Worm (Caenorhabditis elegans) whole organism, L3 larva: ENCODE results near the gene F46C3.6.
"Not testable (repeated sequence)": the region's sequence is repeated elsewhere in the genome, so short reads cannot be mapped to it uniquely, and the experiment has no call there.

ENCODE experiments used
- R02D3.7 ChIP-seq: fragments of 150-350 bp; optimal IDR thresholded peaks from 2 replicates; lab custom pipeline; 2014; ENCODE audit warnings: missing biosample characterization, missing genetic modification characterization
- ZK546.5 ChIP-seq: sonication (generic microtip); optimal IDR thresholded peaks from 2 replicates; lab custom pipeline; 2017; ENCODE audit warnings: missing biosample characterization, missing genetic modification characterization
- aly-2 ChIP-seq: fragments of 150-350 bp; optimal IDR thresholded peaks from 2 replicates; lab custom pipeline; 2014; ENCODE audit warnings: missing biosample characterization, missing genetic modification characterization
- ama-1 ChIP-seq: fragments of 150-350 bp; optimal IDR thresholded peaks from 2 replicates; lab custom pipeline; 2018
- ceh-16 ChIP-seq: sonication (generic microtip); optimal IDR thresholded peaks from 2 replicates; lab custom pipeline; 2017; ENCODE audit warnings: missing biosample characterization, missing genetic modification characterization
- ceh-28 ChIP-seq: fragments of 150-350 bp; optimal IDR thresholded peaks from 2 replicates; lab custom pipeline; 2014; ENCODE audit warnings: missing biosample characterization, missing genetic modification reagents, missing genetic modification characterization
- ceh-9 ChIP-seq: sonication (generic microtip); optimal IDR thresholded peaks from 2 replicates; lab custom pipeline; 2018; ENCODE audit warnings: missing biosample characterization, missing genetic modification characterization
- daf-12 ChIP-seq: fragments of 150-350 bp; optimal IDR thresholded peaks from 2 replicates; lab custom pipeline; 2014; ENCODE audit warnings: missing biosample characterization, missing genetic modification reagents, missing genetic modification characterization
- egl-27 ChIP-seq: sonication (generic microtip); optimal IDR thresholded peaks from 4 replicates; lab custom pipeline; 2017; ENCODE audit warnings: missing biosample characterization, missing genetic modification reagents, missing genetic modification characterization
- egl-5 ChIP-seq: fragments of 150-350 bp; optimal IDR thresholded peaks from 2 replicates; lab custom pipeline; 2017; ENCODE audit warnings: missing biosample characterization, missing genetic modification reagents, missing genetic modification characterization, inconsistent platforms
- elt-2 ChIP-seq: sonication (generic microtip); optimal IDR thresholded peaks from 2 replicates; lab custom pipeline; 2016; ENCODE audit warnings: missing genetic modification reagents, mild to moderate bottlenecking, missing genetic modification characterization, missing compliant biosample characterization
- elt-3 ChIP-seq, 3 experiments: fragments of 150-350 bp in 1 of 3; sonication (generic microtip) in 2 of 3; optimal IDR thresholded peaks; 2 replicates in 2 of 3; 4 replicates in 1 of 3; lab custom pipeline; 2014 to 2017; ENCODE audit warnings: missing biosample characterization in 3 of 3, missing genetic modification characterization in 3 of 3
- eor-1 ChIP-seq, 2 experiments: fragments of 150-350 bp; optimal IDR thresholded peaks; 2 replicates each; lab custom pipeline; 2014 to 2018; ENCODE audit warnings: missing biosample characterization in 2 of 2, missing genetic modification characterization in 2 of 2
- fkh-10 ChIP-seq: sonication (generic microtip); optimal IDR thresholded peaks from 2 replicates; lab custom pipeline; 2017; ENCODE audit warnings: missing biosample characterization, missing genetic modification reagents, missing genetic modification characterization
- fkh-2 ChIP-seq: fragments of 150-350 bp; optimal IDR thresholded peaks from 2 replicates; lab custom pipeline; 2014; ENCODE audit warnings: missing biosample characterization, missing genetic modification reagents, missing genetic modification characterization
- fos-1 ChIP-seq: fragments of 150-350 bp; optimal IDR thresholded peaks from 2 replicates; lab custom pipeline; 2014; ENCODE audit warnings: missing biosample characterization, missing genetic modification characterization
- jun-1 ChIP-seq: fragments of 150-350 bp; optimal IDR thresholded peaks from 2 replicates; lab custom pipeline; 2014; ENCODE audit warnings: missing biosample characterization, missing genetic modification reagents, missing genetic modification characterization
- lin-15B ChIP-seq: fragments of 150-350 bp; optimal IDR thresholded peaks from 2 replicates; lab custom pipeline; 2014; ENCODE audit warnings: missing biosample characterization, missing genetic modification characterization
- lin-39 ChIP-seq: fragments of 150-350 bp; optimal IDR thresholded peaks from 2 replicates; lab custom pipeline; 2018; ENCODE audit warnings: missing biosample characterization, missing genetic modification reagents, missing genetic modification characterization
- lsy-12 ChIP-seq: sonication (generic microtip); optimal IDR thresholded peaks from 2 replicates; lab custom pipeline; 2016; ENCODE audit warnings: mild to moderate bottlenecking, missing genetic modification characterization, missing compliant biosample characterization
- nhr-12 ChIP-seq: fragments of 150-350 bp; optimal IDR thresholded peaks from 2 replicates; lab custom pipeline; 2014; ENCODE audit warnings: missing biosample characterization, missing genetic modification characterization
- nhr-23 ChIP-seq: fragments of 150-350 bp; optimal IDR thresholded peaks from 2 replicates; lab custom pipeline; 2014; ENCODE audit warnings: missing biosample characterization, missing genetic modification reagents, missing genetic modification characterization
- nhr-25 ChIP-seq: sonication (generic microtip); optimal IDR thresholded peaks from 2 replicates; lab custom pipeline; 2017; ENCODE audit warnings: missing biosample characterization, missing genetic modification characterization
- nhr-28 ChIP-seq: fragments of 150-350 bp; optimal IDR thresholded peaks from 2 replicates; lab custom pipeline; 2014; ENCODE audit warnings: missing biosample characterization, missing genetic modification characterization
- nhr-43 ChIP-seq: sonication (generic microtip); optimal IDR thresholded peaks from 2 replicates; lab custom pipeline; 2016; ENCODE audit warnings: mild to moderate bottlenecking, missing genetic modification characterization, missing compliant biosample characterization; ENCODE audit not compliant: poor library complexity, severe bottlenecking
- pqm-1 ChIP-seq: fragments of 150-350 bp; optimal IDR thresholded peaks from 2 replicates; lab custom pipeline; 2017; ENCODE audit warnings: missing biosample characterization, missing genetic modification characterization, inconsistent platforms
- skn-1 ChIP-seq: fragments of 150-350 bp; optimal IDR thresholded peaks from 2 replicates; lab custom pipeline; 2014; ENCODE audit warnings: missing biosample characterization, missing genetic modification characterization
- snpc-4 ChIP-seq: fragments of 150-350 bp; optimal IDR thresholded peaks from 2 replicates; lab custom pipeline; 2014; ENCODE audit warnings: missing biosample characterization, missing genetic modification characterization
- unc-62 ChIP-seq: fragments of 150-350 bp; sonication (generic microtip); optimal IDR thresholded peaks from 4 replicates; lab custom pipeline; 2014; ENCODE audit warnings: missing biosample characterization, missing genetic modification reagents, missing genetic modification characterization
- zag-1 ChIP-seq: fragments of 150-350 bp; optimal IDR thresholded peaks from 2 replicates; lab custom pipeline; 2014; ENCODE audit warnings: missing biosample characterization, missing genetic modification characterization
- ztf-4 ChIP-seq: fragments of 150-350 bp; optimal IDR thresholded peaks from 2 replicates; lab custom pipeline; 2014; ENCODE audit warnings: missing biosample characterization, missing genetic modification characterization

Gene F46C3.6

ce11 chrX:11454231-11454630, 34.4 kb upstream of the F46C3.6 start, which contains the start of gene F48C5.2:
TSS of gene F48C5.2 (minus strand) at chrX:11454331.
- no peak for TF ChIP-seq fkh-2 (tag; lab: Kevin White, UChicago)
- no peak for TF ChIP-seq ama-1 (lab: Kevin White, UChicago)
- no peak for TF ChIP-seq ztf-4 (tag; lab: Kevin White, UChicago)
- no peak for TF ChIP-seq ceh-9
- no peak for TF ChIP-seq ceh-28 (tag; lab: Kevin White, UChicago)
- TF ChIP-seq nhr-12 (tag; lab: Kevin White, UChicago): no peak
- TF ChIP-seq fos-1 (tag; lab: Kevin White, UChicago): no peak
- TF ChIP-seq eor-1 (tag; optimal IDR thresholded peaks at IDR 0.05; lab: Kevin White, UChicago): no peak
- no peak for TF ChIP-seq R02D3.7 (tag; lab: Kevin White, UChicago)
- no peak for TF ChIP-seq lin-39 (tag; lab: Kevin White, UChicago)
- no peak for TF ChIP-seq egl-5
- TF ChIP-seq, all 47 proteins: peak for 0

- no peak for TF ChIP-seq fos-1 (tag; lab: Kevin White, UChicago)
- peak; percentile 33 for TF ChIP-seq nhr-25 (tag; lab: Kevin White, UChicago)
- TF ChIP-seq daf-12: no peak
- TF ChIP-seq elt-3 (tag; optimal IDR thresholded peaks at IDR 0.05; lab: Kevin White, UChicago): no peak
Measured at ce11 chrX:11452316-11452715, 32.4 kb upstream of the F46C3.6 start.

DNA sequence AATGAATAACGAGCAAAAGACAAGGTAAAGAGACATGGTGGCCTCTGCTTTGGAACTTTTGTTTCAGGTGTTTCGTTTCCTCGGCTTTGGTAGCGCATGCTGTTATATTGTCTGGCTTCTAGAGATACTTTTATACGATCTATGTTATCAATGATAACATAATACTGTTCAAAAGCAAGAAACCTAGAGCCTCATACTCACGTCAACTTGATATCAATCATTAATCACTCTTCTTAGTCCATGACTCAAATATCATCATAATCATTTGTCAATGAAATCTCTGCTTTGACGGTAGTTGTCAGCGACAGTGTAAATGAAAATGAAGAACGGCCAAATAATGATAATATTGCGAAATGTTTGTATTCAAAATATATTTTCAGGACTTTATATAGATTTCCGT, 30.4 kb upstream of the F46C3.6 start:
- TF ChIP-seq R02D3.7 (tag; lab: Kevin White, UChicago): peak; percentile 11
- TF ChIP-seq egl-5: no peak
- TF ChIP-seq nhr-23 (tag; lab: Kevin White, UChicago): peak; percentile 25
- TF ChIP-seq nhr-25 (tag; lab: Kevin White, UChicago): peak; percentile 53
- peak in 2 of 3 experiments; percentile 86 to 93 for TF ChIP-seq elt-3 (tag; optimal IDR thresholded peaks at IDR 0.05; lab: Kevin White, UChicago)

- peak; percentile 66 for TF ChIP-seq pqm-1 (tag; lab: Kevin White, UChicago)
- TF ChIP-seq nhr-28 (tag; lab: Kevin White, UChicago): no peak
- TF ChIP-seq ZK546.5 (tag; lab: Kevin White, UChicago): no peak
- TF ChIP-seq fos-1 (tag; lab: Kevin White, UChicago): no peak
- no peak for TF ChIP-seq nhr-43 (tag; lab: Kevin White, UChicago)
- no peak for TF ChIP-seq zag-1 (tag; lab: Kevin White, UChicago)
- no peak for TF ChIP-seq nhr-12 (tag; lab: Kevin White, UChicago)
- TF ChIP-seq jun-1 (tag; lab: Kevin White, UChicago): peak; percentile 25
- TF ChIP-seq egl-27 (tag; lab: Kevin White, UChicago): peak; percentile 57
- TF ChIP-seq lin-39 (tag; lab: Kevin White, UChicago): no peak
- TF ChIP-seq elt-2 (tag; lab: Kevin White, UChicago): peak; percentile 91
Measured at ce11 chrX:11447695-11448094, 27.8 kb upstream of the F46C3.6 start.

DNA sequence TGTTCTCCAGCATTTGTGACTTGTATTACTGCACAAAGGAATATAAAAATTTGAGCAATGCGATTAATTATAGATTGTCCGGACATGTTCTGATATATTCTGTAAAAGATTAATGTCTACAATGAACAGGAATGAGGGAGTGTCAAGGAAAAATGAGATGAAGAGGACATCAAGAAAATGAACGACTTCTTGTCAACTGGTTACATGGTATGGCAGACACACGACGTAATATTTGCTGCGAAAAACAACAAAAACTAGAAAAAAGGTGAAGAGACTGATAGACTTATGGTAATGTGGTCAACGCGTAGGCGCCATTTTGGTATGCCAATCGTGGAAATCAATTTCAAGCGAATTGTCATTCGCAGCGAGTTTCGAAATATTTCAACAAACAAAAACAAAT, 26.7 kb upstream of the F46C3.6 start, which contains the start of gene igeg-2:
igeg-2 (minus strand) TSS at position 101 of the 400 bp plus-strand sequence.
- TF ChIP-seq fkh-2 (tag; lab: Kevin White, UChicago) (no peak), ceh-16 (tag; lab: Kevin White, UChicago) (no peak), aly-2 (tag; lab: Kevin White, UChicago) (no peak), unc-62 (GFP tag; lab: Kevin White, UChicago) (no peak), ceh-28 (tag; lab: Kevin White, UChicago) (no peak), fkh-10 (GFP tag; lab: Kevin White, UChicago) (no peak), snpc-4 (tag; lab: Kevin White, UChicago) (no peak), lin-15B (no peak), lin-39 (tag; lab: Kevin White, UChicago) (no peak), lsy-12 (no peak), zag-1 (tag; lab: Kevin White, UChicago) (no peak)

ce11 chrX:11439740-11440139, 19.9 kb upstream of the F46C3.6 start, which contains the start of gene F46C3.7:
TSS of gene F46C3.7 (plus strand) at chrX:11440040.
- TF ChIP-seq skn-1, nhr-25, egl-27 (tag; lab: Kevin White, UChicago): not testable (repeated sequence)
- TF ChIP-seq, all 47 proteins: peak for 0; not testable (repeated sequence) for 47
